Fruit fly (Drosophila melanogaster) whole organism, embryonic: ENCODE results near the gene Cpr78Ca.
A peak's percentile ranks its signal among the peaks of the same experiment; 100 is the strongest.

Experiments used
- CG10147 ChIP-seq: fragments of 200-800 bp; sonication (Bioruptor generic); optimal IDR thresholded peaks from 2 replicates; lab custom pipeline; 2019; ENCODE audit warnings: missing biosample characterization, mild to moderate bottlenecking, missing genetic modification characterization, moderate library complexity
- CG10209 ChIP-seq: fragments of 200-800 bp; sonication (Bioruptor generic); optimal IDR thresholded peaks from 3 replicates; lab custom pipeline; 2017; ENCODE audit warnings: missing biosample characterization, mild to moderate bottlenecking, missing genetic modification characterization, missing genetic modification reagents
- CG15479 ChIP-seq: fragments of 200-800 bp; sonication (Bioruptor generic); optimal IDR thresholded peaks from 3 replicates; lab custom pipeline; 2019; ENCODE audit warnings: missing biosample characterization, mild to moderate bottlenecking, missing genetic modification characterization, moderate library complexity
- CG18476 ChIP-seq: fragments of 200-800 bp; sonication (Bioruptor generic); optimal IDR thresholded peaks from 2 replicates; lab custom pipeline; 2016; ENCODE audit warnings: missing biosample characterization, mild to moderate bottlenecking, missing genetic modification characterization
- CG8944 ChIP-seq: fragments of 200-800 bp; sonication (Bioruptor generic); optimal IDR thresholded peaks from 3 replicates; lab custom pipeline; 2016; ENCODE audit warnings: missing biosample characterization, missing genetic modification characterization
- Chrac-16 ChIP-seq: fragments of 200-800 bp; sonication (Bioruptor generic); optimal IDR thresholded peaks from 3 replicates; lab custom pipeline; 2016; ENCODE audit warnings: missing biosample characterization, missing genetic modification characterization
- Ravus ChIP-seq: fragments of 200-800 bp; sonication (Bioruptor generic); IDR thresholded peaks from 2 replicates; pipeline ENCODE4 v1.3.6; 2022; ENCODE audit warnings: missing biosample characterization, missing genetic modification characterization
- Taf1 ChIP-seq: fragments of 200-800 bp; sonication (Bioruptor generic); IDR thresholded peaks from 2 replicates; pipeline ENCODE4 v1.3.6; 2022; ENCODE audit warnings: missing biosample characterization, missing genetic modification characterization
- h ChIP-seq: fragments of >200 bp; optimal IDR thresholded peaks from 2 replicates; lab custom pipeline; 2017
- ind ChIP-seq: fragments of 200-800 bp; sonication (Bioruptor generic); optimal IDR thresholded peaks from 3 replicates; lab custom pipeline; 2016; ENCODE audit warnings: missing biosample characterization, missing genetic modification characterization
- knrl ChIP-seq: fragments of 200-800 bp; sonication (Bioruptor generic); IDR thresholded peaks from 3 replicates; pipeline ENCODE4 v1.3.6; 2022; ENCODE audit warnings: missing biosample characterization, missing genetic modification characterization; ENCODE audit not compliant: partially characterized antibody
- sens-2 ChIP-seq: fragments of 200-800 bp; sonication (Bioruptor generic); IDR thresholded peaks from 2 replicates; pipeline ENCODE4 v1.3.6; 2022; ENCODE audit warnings: missing biosample characterization, missing genetic modification characterization

DNA sequence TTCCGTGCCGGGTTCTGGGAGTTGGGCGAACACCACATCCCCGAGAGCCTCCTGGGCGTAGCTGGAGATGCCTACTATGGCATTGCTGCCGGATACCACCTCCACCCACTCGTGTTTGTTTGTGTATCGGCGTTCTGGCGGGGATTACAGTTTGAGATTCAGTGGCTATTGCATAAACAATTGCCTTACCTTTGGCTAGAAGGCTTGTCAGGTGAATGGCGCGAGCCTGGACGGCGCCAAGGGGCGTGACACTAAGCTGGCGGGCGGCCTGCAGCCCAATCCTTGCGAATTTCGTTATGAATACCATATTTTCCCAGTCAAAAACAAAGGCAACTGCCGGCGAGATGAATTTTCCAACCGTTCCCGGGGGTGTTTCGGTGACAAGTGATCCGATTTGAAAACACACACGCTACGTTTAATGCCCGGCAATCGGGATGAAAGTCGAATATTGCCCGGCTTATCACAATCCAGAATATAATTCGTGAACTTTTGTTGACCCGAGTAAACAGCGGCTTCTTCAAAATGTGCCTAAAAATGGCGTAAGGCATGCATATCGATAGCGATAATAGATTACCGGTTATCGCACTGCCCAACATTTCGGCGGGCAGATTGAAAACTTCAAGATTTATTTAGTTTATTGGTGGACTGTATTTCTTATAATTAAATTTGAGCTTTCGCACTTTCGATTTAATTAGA is 11.5 kb downstream of the Cpr78Ca start, which contains the start of gene ppl:
- TF ChIP-seq ind (GFP tag; lab: Kevin White, UChicago) (no peak), CG15479 (no peak), Taf1 (GFP tag; lab: Robert Waterston, UW) (no peak), Ravus (GFP tag; lab: Robert Waterston, UW) (no peak), CG8944 (GFP tag; lab: Kevin White, UChicago) (no peak), CG10147 (GFP tag; lab: Kevin White, UChicago) (peak; percentile 9), Chrac-16 (GFP tag; lab: Kevin White, UChicago) (no peak), sens-2 (GFP tag; lab: Robert Waterston, UW) (no peak), knrl (GFP tag; lab: Robert Waterston, UW) (0 out of 3 replicates have a peak, but pooled peaks have one; percentile 21), CG10209 (no peak), CG18476 (GFP tag; lab: Kevin White, UChicago) (peak; percentile 91), h (lab: Kevin White, UChicago) (no peak)
